Fruit fly (Drosophila melanogaster): ENCODE data around the gene CG15642.

- TF ChIP-seq Pif1B (GFP tag; optimal IDR thresholded peaks at IDR 0.05) (no peak), Ets98B (GFP tag; IDR thresholded peaks at IDR 0.05) (no peak)
These were observed 30.1 kb upstream of the CG15642 start for dm6 chrX:15497440-15498271.

Data from whole organism, pupa.